Fruit fly (Drosophila melanogaster): Measurements from ENCODE around the gene side.
A peak's percentile ranks its signal among the peaks of the same experiment; 100 is the strongest.

The side gene

DNA sequence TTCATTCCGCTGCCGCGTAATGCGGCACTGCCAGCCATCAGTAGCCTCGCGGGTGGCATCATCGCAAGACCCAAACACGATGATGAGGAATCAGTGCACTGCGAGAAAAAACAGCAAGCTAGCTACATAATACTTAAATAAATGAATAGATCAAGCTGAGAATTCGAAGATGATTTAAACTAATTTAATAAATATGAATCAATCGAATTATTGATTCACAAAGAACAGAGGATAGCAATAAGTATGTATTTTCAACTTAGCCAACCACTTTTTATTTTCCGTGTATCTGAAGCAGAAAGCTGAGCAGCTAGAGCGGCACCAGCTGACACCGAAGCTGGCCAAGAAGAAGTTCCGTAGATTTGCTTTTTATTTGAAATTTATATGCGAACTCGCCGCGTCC lies 24.1 kb downstream of the side start (continued):
- TF ChIP-seq CG11560 (tag; IDR thresholded peaks at IDR 0.05) (no peak), Spps (tag; optimal IDR thresholded peaks at IDR 0.05) (no peak), vvl (GFP tag; IDR thresholded peaks at IDR 0.05) (peak; percentile 40; the same call in 1 of the 2 replicates), unpg (GFP tag; optimal IDR thresholded peaks at IDR 0.05) (peak; percentile 21), CG4424 (GFP tag; optimal IDR thresholded peaks at IDR 0.05) (peak; percentile 32), croc (GFP tag; conservative IDR thresholded peaks at IDR 0.05) (peak; percentile 21; the same call in 1 of the 3 replicates), lmd (GFP tag; IDR thresholded peaks at IDR 0.05) (peak; percentile 18; the same call in 1 of the 2 replicates), CG32767 (GFP tag; IDR thresholded peaks at IDR 0.05) (no peak), bowl (GFP tag; IDR thresholded peaks at IDR 0.05) (no peak), hkb (optimal IDR thresholded peaks at IDR 0.05) (no peak), hkb (GFP tag; IDR thresholded peaks at IDR 0.05) (peak; percentile 37; the same call in 1 of the 2 replicates), Elba2 (GFP tag; optimal IDR thresholded peaks at IDR 0.05) (no peak), CG14965 (GFP tag; optimal IDR thresholded peaks at IDR 0.05; ENCODE audit: borderline replicate concordance) (no peak), Sox100B (GFP tag; optimal IDR thresholded peaks at IDR 0.05) (no peak), nmo (GFP tag; optimal IDR thresholded peaks at IDR 0.05) (peak; percentile 51), tgo (GFP tag; IDR thresholded peaks at IDR 0.05) (0 out of 3 replicates have a peak, but pooled peaks have one; percentile 15), CG12155 (GFP tag; optimal IDR thresholded peaks at IDR 0.05) (no peak), Fer1 (GFP tag; optimal IDR thresholded peaks at IDR 0.05) (no peak), bsh (GFP tag; optimal IDR thresholded peaks at IDR 0.05) (peak in 1 of 2 experiments; percentile 24), Awh (GFP tag; IDR thresholded peaks at IDR 0.05) (no peak), D19B (GFP tag; optimal IDR thresholded peaks at IDR 0.05) (no peak), dysf (GFP tag; IDR thresholded peaks at IDR 0.05) (peak; percentile 11; the same call in 1 of the 3 replicates), CHES-1-like (GFP tag; optimal IDR thresholded peaks at IDR 0.05) (no peak), CG34224 (GFP tag; IDR thresholded peaks at IDR 0.05; ENCODE audit: partially characterized antibody) (no peak), Ada2b (GFP tag; IDR thresholded peaks at IDR 0.05) (peak; percentile 39), ara (GFP tag; IDR thresholded peaks at IDR 0.05) (0 out of 2 replicates have a peak, but pooled peaks have one; percentile 31), row (GFP tag; IDR thresholded peaks at IDR 0.05) (peak; percentile 43; the same call in 2 of the 3 replicates), CG7357 (GFP tag; IDR thresholded peaks at IDR 0.05) (no peak), ash1 (GFP tag; optimal IDR thresholded peaks at IDR 0.05) (no peak), Atf6 (GFP tag; IDR thresholded peaks at IDR 0.05) (no peak), Lpt (GFP tag; optimal IDR thresholded peaks at IDR 0.05) (no peak), CG12391 (tag; optimal IDR thresholded peaks at IDR 0.05) (peak; percentile 8), gem (tag; optimal IDR thresholded peaks at IDR 0.05) (peak; percentile 38), Camta (GFP tag; optimal IDR thresholded peaks at IDR 0.05) (no peak), sisA (GFP tag; IDR thresholded peaks at IDR 0.05) (peak; percentile 25; the same call in 1 of the 2 replicates), ato (GFP tag; IDR thresholded peaks at IDR 0.05; ENCODE audit: partially characterized antibody) (no peak), gsb (GFP tag; IDR thresholded peaks at IDR 0.05) (no peak), CG12942 (GFP tag; optimal IDR thresholded peaks at IDR 0.05) (no peak), en (GFP tag; optimal IDR thresholded peaks at IDR 0.05) (no peak), Nf-YC (tag; optimal IDR thresholded peaks at IDR 0.05) (no peak), CG31441 (GFP tag; IDR thresholded peaks at IDR 0.05) (0 out of 2 replicates have a peak, but pooled peaks have one; percentile 31), NC2β (GFP tag; optimal IDR thresholded peaks at IDR 0.05) (no peak), CG10979 (tag; optimal IDR thresholded peaks at IDR 0.05) (peak; percentile 33), CG7839 (tag; optimal IDR thresholded peaks at IDR 0.05) (peak; percentile 31), CG2678 (tag; optimal IDR thresholded peaks at IDR 0.05) (peak; percentile 47), CG4707 (GFP tag; optimal IDR thresholded peaks at IDR 0.05) (no peak), ERR (GFP tag; optimal IDR thresholded peaks at IDR 0.05) (no peak), CG10959 (GFP tag; IDR thresholded peaks at IDR 0.05) (no peak), fd102C (GFP tag; optimal IDR thresholded peaks at IDR 0.05) (no peak), danr (GFP tag; IDR thresholded peaks at IDR 0.05) (no peak), CG17385 (GFP tag; optimal IDR thresholded peaks at IDR 0.05) (no peak), CrebB (tag; optimal IDR thresholded peaks at IDR 0.05) (no peak)
